Worm (Caenorhabditis elegans) whole organism, midembryonic: ENCODE results near the gene gpb-1.

Experiments used
- cog-1 ChIP-seq: sonication (generic microtip); optimal IDR thresholded peaks from 2 replicates; lab custom pipeline; 2016; ENCODE audit warnings: missing genetic modification characterization, missing compliant biosample characterization
- flt-1 ChIP-seq: fragments of 200-800 bp; sonication (Bioruptor generic); IDR thresholded peaks from 2 replicates; pipeline ENCODE4 v1.3.6; 2022; ENCODE audit warnings: missing genetic modification characterization, missing compliant biosample characterization

- TF ChIP-seq flt-1 (GFP tag; lab: Robert Waterston, UW), result no peak
- TF ChIP-seq cog-1 (tag; lab: Kevin White, UChicago), result no peak
These were observed 34.1 kb upstream of the gpb-1 start, which contains the start of gene F43G6.16 for ce11 chrII:11782493-11782892.
